Fruit fly (Drosophila melanogaster): Measurements from ENCODE around the gene wry.

wry gene

DNA sequence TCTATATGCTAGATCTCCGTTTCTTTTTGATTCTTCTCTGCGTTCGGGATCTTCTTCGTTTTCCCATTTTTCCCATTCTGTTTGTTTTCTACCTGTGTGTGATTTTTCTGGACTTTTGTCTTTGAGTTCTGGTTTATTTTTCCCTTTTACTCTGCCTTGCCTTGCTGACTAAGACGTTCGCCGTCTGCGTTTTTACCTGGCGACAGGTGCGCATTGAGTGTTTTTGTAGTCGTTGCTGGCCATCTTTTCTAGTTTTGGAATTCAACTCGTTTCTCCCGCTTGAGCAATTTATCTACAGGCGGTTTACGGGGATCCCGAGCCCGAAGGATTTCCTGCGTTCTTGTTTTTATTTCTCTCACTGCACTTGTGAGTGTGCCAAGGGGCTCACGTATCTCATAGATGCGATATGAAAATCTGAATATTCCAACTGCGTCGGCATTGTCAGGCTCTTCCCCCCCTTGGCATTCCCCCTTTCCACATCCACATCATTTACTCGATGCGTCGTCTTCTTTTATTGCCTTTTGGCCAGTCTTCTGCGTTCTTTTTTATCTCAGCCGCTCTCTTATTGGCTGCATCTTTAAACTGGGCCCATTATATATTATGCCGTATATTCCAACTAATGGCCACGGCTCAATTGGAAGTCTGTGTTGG, 50.3 kb downstream of the wry start (continued):
- TF ChIP-seq CG6276 (GFP tag; optimal IDR thresholded peaks at IDR 0.05) (no peak), Gug (GFP tag; IDR thresholded peaks at IDR 0.05) (no peak), CG10669 (GFP tag; optimal IDR thresholded peaks at IDR 0.05) (peak; percentile 11), CG7368 (GFP tag; optimal IDR thresholded peaks at IDR 0.05) (no peak), Met (GFP tag; optimal IDR thresholded peaks at IDR 0.05) (no peak), CG11762 (GFP tag; optimal IDR thresholded peaks at IDR 0.05; ENCODE audit: insufficient read depth) (no peak)

DNA sequence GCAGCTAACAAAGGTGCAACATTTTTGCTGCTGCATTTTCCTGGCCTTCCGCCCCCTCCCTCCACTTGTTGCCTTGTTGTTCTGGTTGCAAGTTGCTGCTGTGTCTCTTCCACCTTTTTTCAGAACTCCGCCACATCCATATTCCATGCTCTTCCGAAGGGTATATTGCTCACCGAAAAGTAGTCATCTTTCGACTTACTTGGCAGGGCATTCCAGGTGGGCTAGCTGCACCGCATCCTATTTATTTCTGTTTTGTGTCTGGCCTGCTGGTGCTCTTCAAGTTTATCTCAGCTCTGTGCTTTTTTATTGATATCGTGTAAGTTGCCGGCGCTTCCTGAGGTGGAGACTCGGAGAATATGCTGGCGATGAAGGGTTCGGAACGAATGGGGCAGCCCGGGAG, 51.4 kb downstream of the wry start:
- peak; percentile 74 for TF ChIP-seq svp (GFP tag)
- peak; percentile 64 for TF ChIP-seq Eip75B (GFP tag; optimal IDR thresholded peaks at IDR 0.05)
- peak; percentile 41 for TF ChIP-seq OdsH (GFP tag; optimal IDR thresholded peaks at IDR 0.05)
- TF ChIP-seq Ets96B (tag; optimal IDR thresholded peaks at IDR 0.05): peak; percentile 53
- TF ChIP-seq dsx (GFP tag; optimal IDR thresholded peaks at IDR 0.05; ENCODE audit: poor library complexity, severe bottlenecking): peak; percentile 70
- TF ChIP-seq CG1621 (tag; optimal IDR thresholded peaks at IDR 0.05): peak; percentile 70
- TF ChIP-seq CG8119 (GFP tag; IDR thresholded peaks at IDR 0.05): no peak
- TF ChIP-seq CG34406 (GFP tag; optimal IDR thresholded peaks at IDR 0.05): no peak
- peak; percentile 26 for TF ChIP-seq CG9139 (GFP tag; optimal IDR thresholded peaks at IDR 0.05)
- 0 out of 3 replicates have a peak, but pooled peaks have one; percentile 35 for TF ChIP-seq CG6163 (GFP tag; IDR thresholded peaks at IDR 0.05)
- peak; percentile 53 for TF ChIP-seq cyc (GFP tag; optimal IDR thresholded peaks at IDR 0.05)
- TF ChIP-seq CG3919 (GFP tag; optimal IDR thresholded peaks at IDR 0.05): peak; percentile 69
- TF ChIP-seq CG8632 (GFP tag; optimal IDR thresholded peaks at IDR 0.05): peak; percentile 5
- no peak for TF ChIP-seq Hr38 (GFP tag; optimal IDR thresholded peaks at IDR 0.05)
- TF ChIP-seq CG6854 (GFP tag; optimal IDR thresholded peaks at IDR 0.05): peak; percentile 2
- TF ChIP-seq CG11294 (GFP tag; IDR thresholded peaks at IDR 0.05): no peak
- TF ChIP-seq Sox15 (GFP tag; optimal IDR thresholded peaks at IDR 0.05): no peak
- TF ChIP-seq Blimp-1 (GFP tag; optimal IDR thresholded peaks at IDR 0.05): no peak
- TF ChIP-seq CG4318 (GFP tag; optimal IDR thresholded peaks at IDR 0.05): no peak
- TF ChIP-seq CG11902 (GFP tag; optimal IDR thresholded peaks at IDR 0.05): no peak
- peak; percentile 57 for TF ChIP-seq CG7368 (GFP tag; optimal IDR thresholded peaks at IDR 0.05)
- peak; percentile 33 for TF ChIP-seq Smox (GFP tag; optimal IDR thresholded peaks at IDR 0.05)
- TF ChIP-seq Sox102F (GFP tag; optimal IDR thresholded peaks at IDR 0.05): peak; percentile 66
- peak; percentile 32 for TF ChIP-seq CG6808 (GFP tag; optimal IDR thresholded peaks at IDR 0.05)
- peak; percentile 62 for TF ChIP-seq CG10631 (GFP tag; optimal IDR thresholded peaks at IDR 0.05)
- TF ChIP-seq CG31627 (GFP tag; optimal IDR thresholded peaks at IDR 0.05): peak; percentile 51
- TF ChIP-seq topi (GFP tag; optimal IDR thresholded peaks at IDR 0.05): peak; percentile 48
- no peak for TF ChIP-seq eg (GFP tag; IDR thresholded peaks at IDR 0.05)
- peak; percentile 36 for TF ChIP-seq Hr39 (GFP tag; optimal IDR thresholded peaks at IDR 0.05)
- no peak for TF ChIP-seq fd85E (GFP tag; optimal IDR thresholded peaks at IDR 0.05)
- TF ChIP-seq Eip78C (GFP tag): peak; percentile 85
- TF ChIP-seq CG11762 (GFP tag; optimal IDR thresholded peaks at IDR 0.05; ENCODE audit: insufficient read depth): no peak
- TF ChIP-seq achi (GFP tag; optimal IDR thresholded peaks at IDR 0.05): peak; percentile 34
- TF ChIP-seq CG6792 (GFP tag; optimal IDR thresholded peaks at IDR 0.05): peak; percentile 58
- TF ChIP-seq esn (GFP tag; optimal IDR thresholded peaks at IDR 0.05): peak; percentile 63
- peak; percentile 67 for TF ChIP-seq Sox14 (GFP tag; optimal IDR thresholded peaks at IDR 0.05)
- peak; percentile 46 for TF ChIP-seq ss (GFP tag; optimal IDR thresholded peaks at IDR 0.05)
- TF ChIP-seq Lpt (GFP tag; optimal IDR thresholded peaks at IDR 0.05): peak; percentile 40
- TF ChIP-seq CG15336 (GFP tag; IDR thresholded peaks at IDR 0.05): no peak
- TF ChIP-seq CG16779 (tag; optimal IDR thresholded peaks at IDR 0.05): no peak
- TF ChIP-seq CG3032 (tag; optimal IDR thresholded peaks at IDR 0.05): peak; percentile 27
- peak; percentile 32 for TF ChIP-seq spab (GFP tag; optimal IDR thresholded peaks at IDR 0.05)
- TF ChIP-seq dac (GFP tag; optimal IDR thresholded peaks at IDR 0.05): no peak
- TF ChIP-seq vri (GFP tag; optimal IDR thresholded peaks at IDR 0.05): no peak
- peak; percentile 46 for TF ChIP-seq lz (GFP tag; optimal IDR thresholded peaks at IDR 0.05)
- TF ChIP-seq acj6 (GFP tag; optimal IDR thresholded peaks at IDR 0.05): peak; percentile 41

Measured in whole organism, prepupa.